Worm (Caenorhabditis elegans): ENCODE data around the gene R10D12.8.

ce11 chrV:13955370-13956089 is 2.4 kb upstream of the R10D12.8 start:
- TF ChIP-seq nhr-77 (tag; optimal IDR thresholded peaks at IDR 0.05) (no peak), ces-1 (GFP tag; optimal IDR thresholded peaks at IDR 0.05) (no peak), lsy-2 (tag; optimal IDR thresholded peaks at IDR 0.05) (no peak), lin-13 (GFP tag; optimal IDR thresholded peaks at IDR 0.05) (no peak), elt-3 (tag; optimal IDR thresholded peaks at IDR 0.05) (no peak), ama-1 (optimal IDR thresholded peaks at IDR 0.05) (no peak), ztf-4 (tag; optimal IDR thresholded peaks at IDR 0.05) (no peak), lin-39 (tag; optimal IDR thresholded peaks at IDR 0.05) (no peak), F16B12.6 (tag; optimal IDR thresholded peaks at IDR 0.05) (no peak)
